Worm (Caenorhabditis elegans): ENCODE results near the gene kmo-1.

Gene kmo-1

ce11 chrV:12113726-12114125 lies 43.4 kb upstream of the kmo-1 start:
- TF ChIP-seq pqm-1 (tag; optimal IDR thresholded peaks at IDR 0.05) (peak; percentile 85), nhr-77 (tag; optimal IDR thresholded peaks at IDR 0.05) (peak; percentile 3), aha-1 (tag) (peak; percentile 30), F49E8.2 (tag; optimal IDR thresholded peaks at IDR 0.05; ENCODE audit: borderline replicate concordance) (no peak), dmd-6 (GFP tag; IDR thresholded peaks at IDR 0.05) (peak; percentile 54), mxl-3 (GFP tag; optimal IDR thresholded peaks at IDR 0.05) (peak; percentile 66), ceh-62 (tag; optimal IDR thresholded peaks at IDR 0.05) (no peak), aly-2 (tag; optimal IDR thresholded peaks at IDR 0.05) (no peak), nhr-28 (tag; optimal IDR thresholded peaks at IDR 0.05) (peak; percentile 91), mdl-1 (tag; optimal IDR thresholded peaks at IDR 0.05) (peak in 1 of 2 experiments; percentile 13)

- TF ChIP-seq aha-1 (tag) (peak; percentile 23), mdt-29 (GFP tag; IDR thresholded peaks at IDR 0.05) (no peak), dpl-1 (GFP tag; optimal IDR thresholded peaks at IDR 0.05) (peak; percentile 11), nhr-102 (tag; optimal IDR thresholded peaks at IDR 0.05) (no peak), nhr-6 (tag; optimal IDR thresholded peaks at IDR 0.05) (peak; percentile 53), mes-2 (tag; optimal IDR thresholded peaks at IDR 0.05; ENCODE audit: poor library complexity, severe bottlenecking) (peak; percentile 19), hlh-30 (tag; optimal IDR thresholded peaks at IDR 0.05; ENCODE audit: insufficient read depth) (peak; percentile 56), nhr-28 (tag; optimal IDR thresholded peaks at IDR 0.05) (peak; percentile 46), aly-2 (tag; optimal IDR thresholded peaks at IDR 0.05) (no peak), nhr-77 (tag; optimal IDR thresholded peaks at IDR 0.05) (no peak), F10B5.3 (tag; optimal IDR thresholded peaks at IDR 0.05) (no peak)
These were observed 41.1 kb upstream of the kmo-1 start, which contains the start of gene lhpp-1 for ce11 chrV:12111452-12111851. lhpp-1 (minus strand) TSS chrV:12111805.

- no peak for TF ChIP-seq fos-1 (tag; optimal IDR thresholded peaks at IDR 0.05)
- TF ChIP-seq daf-12 (tag; optimal IDR thresholded peaks at IDR 0.05): no peak
- no peak for TF ChIP-seq mep-1 (tag; optimal IDR thresholded peaks at IDR 0.05)
- TF ChIP-seq daf-16 (GFP tag; optimal IDR thresholded peaks at IDR 0.05): no peak
- peak; percentile 5 for TF ChIP-seq daf-16 (tag; optimal IDR thresholded peaks at IDR 0.05)
- TF ChIP-seq dve-1 (tag; optimal IDR thresholded peaks at IDR 0.05; ENCODE audit: insufficient read depth): peak; percentile 26
- peak; percentile 39 for TF ChIP-seq mxl-3 (GFP tag; optimal IDR thresholded peaks at IDR 0.05)
- peak; percentile 42 for TF ChIP-seq nhr-28 (tag; optimal IDR thresholded peaks at IDR 0.05)
These were observed 36.5 kb upstream of the kmo-1 start, which contains the start of gene nhr-136 for ce11 chrV:12106841-12107240. nhr-136 (plus strand) TSS chrV:12107141.

ce11 chrV:12103920-12104319 lies 33.6 kb upstream of the kmo-1 start, which contains the start of gene nhr-153:
nhr-153 (plus strand) TSS chrV:12104220.
- TF ChIP-seq nhr-28 (tag; optimal IDR thresholded peaks at IDR 0.05) (peak; percentile 19), aha-1 (tag) (peak; percentile 67), dmd-6 (GFP tag; IDR thresholded peaks at IDR 0.05) (no peak)

- peak; percentile 48 for TF ChIP-seq dve-1 (tag; optimal IDR thresholded peaks at IDR 0.05; ENCODE audit: insufficient read depth)
- TF ChIP-seq F49E8.2 (tag; optimal IDR thresholded peaks at IDR 0.05; ENCODE audit: borderline replicate concordance): no peak
- TF ChIP-seq nhr-6 (tag; optimal IDR thresholded peaks at IDR 0.05): peak; percentile 81
- peak; percentile 6; the same call in 1 of the 2 replicates for TF ChIP-seq dmd-6 (GFP tag; IDR thresholded peaks at IDR 0.05)
- peak; percentile 52 for TF ChIP-seq aha-1 (tag)
- TF ChIP-seq mep-1 (tag; optimal IDR thresholded peaks at IDR 0.05): peak; percentile 20
- peak in 1 of 2 experiments; percentile 49 for TF ChIP-seq lsy-2 (tag; optimal IDR thresholded peaks at IDR 0.05)
- TF ChIP-seq daf-16 (GFP tag; optimal IDR thresholded peaks at IDR 0.05): no peak
- TF ChIP-seq daf-16 (tag; optimal IDR thresholded peaks at IDR 0.05): peak; percentile 33
- peak; percentile 4 for TF ChIP-seq pqm-1 (tag; optimal IDR thresholded peaks at IDR 0.05)
- TF ChIP-seq hif-1 (tag; optimal IDR thresholded peaks at IDR 0.05): peak in 1 of 2 experiments; percentile 62
- peak; percentile 52; the same call in 1 of the 2 replicates for TF ChIP-seq hmg-1.1 (GFP tag; IDR thresholded peaks at IDR 0.05)
- no peak for TF ChIP-seq nhr-102 (tag; optimal IDR thresholded peaks at IDR 0.05)
- TF ChIP-seq zfp-3 (GFP tag; conservative IDR thresholded peaks at IDR 0.05): no peak
- peak; percentile 39 for TF ChIP-seq nhr-28 (tag; optimal IDR thresholded peaks at IDR 0.05)
These were observed 30.6 kb upstream of the kmo-1 start, which contains the start of gene nhr-154 for ce11 chrV:12100794-12101343. nhr-154 (plus strand) TSS chrV:12101293.

- TF ChIP-seq ces-1 (GFP tag; optimal IDR thresholded peaks at IDR 0.05) (no peak), mxl-3 (GFP tag; optimal IDR thresholded peaks at IDR 0.05) (no peak), F44E2.7 (GFP tag; IDR thresholded peaks at IDR 0.05) (no peak), nhr-28 (tag; optimal IDR thresholded peaks at IDR 0.05) (peak; percentile 82), vab-7 (GFP tag; IDR thresholded peaks at IDR 0.05) (no peak), unc-39 (tag; optimal IDR thresholded peaks at IDR 0.05) (no peak), hmg-1.1 (GFP tag; IDR thresholded peaks at IDR 0.05) (no peak), dmd-8 (GFP tag; IDR thresholded peaks at IDR 0.05) (no peak)
These were observed 27.8 kb upstream of the kmo-1 start, which contains the start of gene nhr-209 for ce11 chrV:12098123-12098522. nhr-209 (plus strand) TSS chrV:12098149.
